Fruit fly (Drosophila melanogaster) whole organism, prepupa: ENCODE data around the gene CG31068.

Experiments used
- Blimp-1 ChIP-seq: fragments of 200-800 bp; sonication (Bioruptor generic); optimal IDR thresholded peaks from 3 replicates; lab custom pipeline; 2017; ENCODE audit warnings: missing biosample characterization, missing genetic modification characterization, mild to moderate bottlenecking, moderate library complexity, missing genetic modification reagents
- CG10631 ChIP-seq: fragments of 200-800 bp; sonication (Bioruptor generic); optimal IDR thresholded peaks from 2 replicates; lab custom pipeline; 2016; ENCODE audit warnings: missing biosample characterization, missing genetic modification characterization
- CG10669 ChIP-seq: fragments of 200-800 bp; sonication (Bioruptor generic); optimal IDR thresholded peaks from 3 replicates; lab custom pipeline; 2018; ENCODE audit warnings: missing biosample characterization, mild to moderate bottlenecking, missing genetic modification characterization, moderate library complexity
- CG11294 ChIP-seq: fragments of 200-800 bp; sonication (Bioruptor generic); IDR thresholded peaks from 2 replicates; pipeline ENCODE4 v1.3.6; 2022; ENCODE audit warnings: missing biosample characterization, missing genetic modification characterization
- CG11762 ChIP-seq: fragments of 200-800 bp; sonication (Bioruptor generic); optimal IDR thresholded peaks from 3 replicates; lab custom pipeline; 2016; ENCODE audit warnings: missing biosample characterization, missing genetic modification characterization; ENCODE audit not compliant: insufficient read depth
- CG15336 ChIP-seq: fragments of 200-800 bp; sonication (Bioruptor generic); IDR thresholded peaks from 2 replicates; pipeline ENCODE4 v1.3.6; 2022; ENCODE audit warnings: missing biosample characterization, missing genetic modification characterization
- CG16779 ChIP-seq: fragments of 200-800 bp; sonication (Bioruptor generic); optimal IDR thresholded peaks from 3 replicates; lab custom pipeline; 2017; ENCODE audit warnings: missing biosample characterization, mild to moderate bottlenecking, missing genetic modification characterization
- CG3032 ChIP-seq: fragments of 200-800 bp; optimal IDR thresholded peaks from 2 replicates; lab custom pipeline; 2019; ENCODE audit warnings: missing biosample characterization, mild to moderate bottlenecking, missing genetic modification characterization, moderate library complexity
- CG31627 ChIP-seq: fragments of 200-800 bp; sonication (Bioruptor generic); optimal IDR thresholded peaks from 3 replicates; lab custom pipeline; 2016; ENCODE audit warnings: missing biosample characterization, missing genetic modification characterization
- CG32006 ChIP-seq: fragments of 200-800 bp; sonication (Bioruptor generic); optimal IDR thresholded peaks from 3 replicates; lab custom pipeline; 2017; ENCODE audit warnings: missing biosample characterization, mild to moderate bottlenecking, missing genetic modification characterization
- CG34406 ChIP-seq: fragments of 200-800 bp; sonication (Bioruptor generic); optimal IDR thresholded peaks from 3 replicates; lab custom pipeline; 2016; ENCODE audit warnings: missing biosample characterization, missing genetic modification characterization
- CG3919 ChIP-seq: fragments of 200-800 bp; sonication (Bioruptor generic); optimal IDR thresholded peaks from 3 replicates; lab custom pipeline; 2016; ENCODE audit warnings: missing biosample characterization, missing genetic modification characterization
- CG4318 ChIP-seq: fragments of 200-800 bp; sonication (Bioruptor generic); optimal IDR thresholded peaks from 3 replicates; lab custom pipeline; 2017; ENCODE audit warnings: missing biosample characterization, mild to moderate bottlenecking, missing genetic modification characterization
- CG6276 ChIP-seq: fragments of 200-800 bp; sonication (Bioruptor generic); optimal IDR thresholded peaks from 2 replicates; lab custom pipeline; 2017; ENCODE audit warnings: missing biosample characterization, mild to moderate bottlenecking, missing genetic modification characterization
- CG6792 ChIP-seq: fragments of 200-800 bp; sonication (Bioruptor generic); optimal IDR thresholded peaks from 3 replicates; lab custom pipeline; 2016; ENCODE audit warnings: missing biosample characterization, missing genetic modification characterization
- CG6808 ChIP-seq: fragments of 200-800 bp; sonication (Bioruptor generic); optimal IDR thresholded peaks from 3 replicates; lab custom pipeline; 2017; ENCODE audit warnings: missing biosample characterization, missing genetic modification characterization, mild to moderate bottlenecking, moderate library complexity, missing genetic modification reagents
- CG7368 ChIP-seq: fragments of 200-800 bp; sonication (Bioruptor generic); optimal IDR thresholded peaks from 3 replicates; lab custom pipeline; 2016; ENCODE audit warnings: missing biosample characterization, missing genetic modification characterization
- CG8319 ChIP-seq: fragments of 200-800 bp; sonication (Bioruptor generic); optimal IDR thresholded peaks from 3 replicates; lab custom pipeline; 2016; ENCODE audit warnings: missing biosample characterization, missing genetic modification characterization
- CG8632 ChIP-seq: fragments of 200-800 bp; sonication (Bioruptor generic); optimal IDR thresholded peaks from 3 replicates; lab custom pipeline; 2016; ENCODE audit warnings: missing biosample characterization, missing genetic modification characterization
- CG9139 ChIP-seq: fragments of 200-800 bp; sonication (Bioruptor generic); optimal IDR thresholded peaks from 3 replicates; lab custom pipeline; 2017; ENCODE audit warnings: missing biosample characterization, mild to moderate bottlenecking, missing genetic modification characterization
- Eip78C ChIP-seq: fragments of 200-800 bp; sonication (Bioruptor generic); peaks from one replicate; lab custom pipeline; 2016; ENCODE audit warnings: missing biosample characterization, missing genetic modification characterization
- Eip93F ChIP-seq: fragments of 200-800 bp; sonication (Bioruptor generic); optimal IDR thresholded peaks from 2 replicates; lab custom pipeline; 2016; ENCODE audit warnings: missing biosample characterization, mild to moderate bottlenecking, missing genetic modification characterization
- Ets21C ChIP-seq: fragments of 200-800 bp; sonication (Bioruptor generic); optimal IDR thresholded peaks from 3 replicates; lab custom pipeline; 2016; ENCODE audit warnings: missing biosample characterization, missing genetic modification characterization
- Ets96B ChIP-seq: fragments of 200-800 bp; optimal IDR thresholded peaks from 2 replicates; lab custom pipeline; 2019; ENCODE audit warnings: missing biosample characterization, mild to moderate bottlenecking, missing genetic modification characterization, moderate library complexity
- Gug ChIP-seq: fragments of 200-800 bp; sonication (Bioruptor generic); IDR thresholded peaks from 2 replicates; pipeline ENCODE4 v1.3.6; 2022; ENCODE audit warnings: missing biosample characterization, missing genetic modification characterization
- Hr38 ChIP-seq: sonication (Bioruptor generic); optimal IDR thresholded peaks from 2 replicates; lab custom pipeline; 2016; ENCODE audit warnings: missing biosample characterization, missing genetic modification characterization
- Hr39 ChIP-seq: fragments of 200-800 bp; sonication (Bioruptor generic); optimal IDR thresholded peaks from 2 replicates; lab custom pipeline; 2016; ENCODE audit warnings: missing biosample characterization, missing genetic modification characterization
- Hr4 ChIP-seq: fragments of 200-800 bp; sonication (Bioruptor generic); optimal IDR thresholded peaks from 3 replicates; lab custom pipeline; 2016; ENCODE audit warnings: missing biosample characterization, missing genetic modification characterization
- Lpt ChIP-seq: fragments of 200-800 bp; sonication (Bioruptor generic); optimal IDR thresholded peaks from 3 replicates; lab custom pipeline; 2016; ENCODE audit warnings: missing biosample characterization, missing genetic modification characterization
- Met ChIP-seq: fragments of 200-800 bp; sonication (Bioruptor generic); optimal IDR thresholded peaks from 3 replicates; lab custom pipeline; 2016; ENCODE audit warnings: missing biosample characterization, missing genetic modification characterization
- Smox ChIP-seq: fragments of 200-800 bp; sonication (Bioruptor generic); optimal IDR thresholded peaks from 3 replicates; lab custom pipeline; 2016; ENCODE audit warnings: missing biosample characterization, missing genetic modification characterization
- Sox102F ChIP-seq: fragments of 200-800 bp; sonication (Bioruptor generic); optimal IDR thresholded peaks from 2 replicates; lab custom pipeline; 2016; ENCODE audit warnings: missing biosample characterization, mild to moderate bottlenecking, missing genetic modification characterization
- Sox14 ChIP-seq: fragments of 200-800 bp; sonication (Bioruptor generic); optimal IDR thresholded peaks from 3 replicates; lab custom pipeline; 2016; ENCODE audit warnings: missing biosample characterization, missing genetic modification characterization
- Sox15 ChIP-seq: fragments of 200-800 bp; sonication (Bioruptor generic); optimal IDR thresholded peaks from 3 replicates; lab custom pipeline; 2016; ENCODE audit warnings: missing biosample characterization, missing genetic modification characterization
- achi ChIP-seq: fragments of 200-800 bp; sonication (Bioruptor generic); optimal IDR thresholded peaks from 3 replicates; lab custom pipeline; 2016; ENCODE audit warnings: missing biosample characterization, missing genetic modification characterization
- acj6 ChIP-seq: fragments of 200-800 bp; sonication (Bioruptor generic); optimal IDR thresholded peaks from 3 replicates; lab custom pipeline; 2016; ENCODE audit warnings: missing biosample characterization, missing genetic modification characterization
- cyc ChIP-seq: fragments of 200-800 bp; sonication (Bioruptor generic); optimal IDR thresholded peaks from 3 replicates; lab custom pipeline; 2016; ENCODE audit warnings: missing biosample characterization, missing genetic modification characterization
- eg ChIP-seq: fragments of 200-800 bp; sonication (Bioruptor generic); IDR thresholded peaks from 3 replicates; pipeline ENCODE4 v1.3.6; 2022; ENCODE audit warnings: missing biosample characterization, missing genetic modification characterization
- fd59A ChIP-seq: fragments of 200-800 bp; sonication (Bioruptor generic); optimal IDR thresholded peaks from 2 replicates; lab custom pipeline; 2017; ENCODE audit warnings: missing biosample characterization, mild to moderate bottlenecking, missing genetic modification characterization, missing genetic modification reagents
- fkh ChIP-seq: fragments of 200-800 bp; sonication (Bioruptor generic); optimal IDR thresholded peaks from 3 replicates; lab custom pipeline; 2017; ENCODE audit warnings: missing biosample characterization, mild to moderate bottlenecking, missing genetic modification characterization, moderate library complexity
- net ChIP-seq: fragments of 200-800 bp; sonication (Bioruptor generic); optimal IDR thresholded peaks from 3 replicates; lab custom pipeline; 2016; ENCODE audit warnings: missing biosample characterization, missing genetic modification characterization
- ss ChIP-seq, 2 experiments: fragments of 200-800 bp; sonication (Bioruptor generic); optimal IDR thresholded peaks; 2 replicates in 1 of 2; 3 replicates in 1 of 2; lab custom pipeline; 2017 to 2018; ENCODE audit warnings: mild to moderate bottlenecking in 2 of 2, missing biosample characterization in 2 of 2, missing genetic modification characterization in 2 of 2, moderate library complexity in 1 of 2
- svp ChIP-seq: fragments of 200-800 bp; sonication (Bioruptor generic); peaks from one replicate; lab custom pipeline; 2016; ENCODE audit warnings: missing biosample characterization, missing genetic modification characterization
- topi ChIP-seq: fragments of 200-800 bp; sonication (Bioruptor generic); optimal IDR thresholded peaks from 3 replicates; lab custom pipeline; 2016; ENCODE audit warnings: missing biosample characterization, missing genetic modification characterization

The CG31068 gene

DNA sequence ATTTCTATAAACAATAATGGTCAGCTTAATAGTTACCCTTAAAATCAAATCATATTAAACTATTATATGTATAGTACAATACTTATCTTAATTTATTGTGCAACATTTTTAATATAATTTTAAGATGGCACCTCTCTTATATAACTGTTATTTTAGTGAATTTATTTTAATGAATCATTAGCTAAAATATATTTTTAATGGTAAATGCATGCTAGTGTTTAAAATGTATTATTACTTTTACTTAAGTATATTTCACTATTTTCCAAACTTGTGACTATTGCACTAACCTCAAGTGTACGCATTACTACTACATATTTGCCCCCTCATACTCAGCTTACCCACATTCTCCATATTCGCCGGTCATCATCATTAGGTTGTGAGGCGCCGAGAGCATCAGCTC is 12.8 kb downstream of the CG31068 start (continued):
- TF ChIP-seq Smox (GFP tag; lab: Kevin White, UChicago) (no peak), fkh (GFP tag; lab: Kevin White, UChicago) (no peak), net (GFP tag; lab: Kevin White, UChicago) (peak; percentile 65), CG3032 (tag; lab: Kevin White, UChicago) (peak; percentile 82), CG4318 (no peak), CG11294 (peak; percentile 12; the same call in 1 of the 2 replicates), CG31627 (no peak), CG10631 (GFP tag; lab: Kevin White, UChicago) (peak; percentile 62), Eip93F (GFP tag; lab: Kevin White, UChicago) (no peak), Ets96B (peak; percentile 82), CG8319 (no peak), Lpt (peak; percentile 31), CG32006 (GFP tag; lab: Kevin White, UChicago) (peak; percentile 75), CG7368 (peak; percentile 15), CG10669 (GFP tag; lab: Kevin White, UChicago) (peak; percentile 48)

DNA sequence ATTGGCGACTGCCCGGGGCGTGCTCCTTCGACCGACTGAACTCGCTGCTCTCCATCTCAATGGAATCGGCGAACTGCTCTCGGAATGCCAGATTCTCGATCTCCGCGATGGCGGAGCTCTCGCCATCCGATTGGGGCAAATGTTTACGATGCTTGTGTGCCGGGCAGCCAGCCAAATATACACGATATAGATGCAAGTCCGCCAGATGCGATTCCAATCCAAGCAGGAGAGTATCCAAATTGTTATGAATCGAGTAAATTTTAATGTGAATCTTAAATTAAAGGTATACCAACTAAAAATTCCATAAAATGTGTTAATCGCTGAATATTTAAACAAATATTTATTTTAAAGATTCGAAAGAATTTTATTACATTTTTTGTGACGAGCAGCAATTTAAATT is 14.4 kb downstream of the CG31068 start, which contains the start of gene CG5984:
Gene CG5984 (minus strand): TSS at position 101 of the 400 bp plus-strand sequence.
- TF ChIP-seq Hr39 (GFP tag; lab: Kevin White, UChicago) (no peak), svp (peak; percentile 17)
- TF ChIP-seq, all 60 proteins: peak for 1

DNA sequence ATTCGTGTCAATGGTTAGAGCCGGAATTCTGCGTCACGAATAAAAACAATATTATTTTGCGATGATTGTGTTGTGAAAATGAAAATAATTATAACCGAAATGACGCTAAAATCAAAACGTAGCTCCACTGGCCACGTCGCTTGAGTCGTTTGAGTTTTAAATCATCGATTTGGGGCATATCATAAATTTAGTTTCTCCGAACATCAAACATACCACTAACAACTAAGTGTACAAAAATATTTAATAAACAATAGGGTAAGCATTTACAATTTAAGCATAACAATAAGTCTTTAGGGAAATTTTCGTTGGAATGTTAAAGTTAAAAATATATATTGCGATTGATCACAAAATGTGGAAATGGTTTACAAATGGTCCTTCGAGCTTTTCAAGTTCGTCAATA is 17.4 kb downstream of the CG31068 start, which contains the start of the genes TTLL6B and TfIIA-L:
Gene TTLL6B (minus strand): TSS at position 101 of the 400 bp plus-strand sequence.
Gene TfIIA-L (plus strand): TSS at position 206 of the 400 bp plus-strand sequence.
- TF ChIP-seq CG3919 (GFP tag; lab: Kevin White, UChicago) = no peak
- TF ChIP-seq Met (GFP tag; lab: Kevin White, UChicago) = no peak
- TF ChIP-seq CG6808 = no peak

DNA sequence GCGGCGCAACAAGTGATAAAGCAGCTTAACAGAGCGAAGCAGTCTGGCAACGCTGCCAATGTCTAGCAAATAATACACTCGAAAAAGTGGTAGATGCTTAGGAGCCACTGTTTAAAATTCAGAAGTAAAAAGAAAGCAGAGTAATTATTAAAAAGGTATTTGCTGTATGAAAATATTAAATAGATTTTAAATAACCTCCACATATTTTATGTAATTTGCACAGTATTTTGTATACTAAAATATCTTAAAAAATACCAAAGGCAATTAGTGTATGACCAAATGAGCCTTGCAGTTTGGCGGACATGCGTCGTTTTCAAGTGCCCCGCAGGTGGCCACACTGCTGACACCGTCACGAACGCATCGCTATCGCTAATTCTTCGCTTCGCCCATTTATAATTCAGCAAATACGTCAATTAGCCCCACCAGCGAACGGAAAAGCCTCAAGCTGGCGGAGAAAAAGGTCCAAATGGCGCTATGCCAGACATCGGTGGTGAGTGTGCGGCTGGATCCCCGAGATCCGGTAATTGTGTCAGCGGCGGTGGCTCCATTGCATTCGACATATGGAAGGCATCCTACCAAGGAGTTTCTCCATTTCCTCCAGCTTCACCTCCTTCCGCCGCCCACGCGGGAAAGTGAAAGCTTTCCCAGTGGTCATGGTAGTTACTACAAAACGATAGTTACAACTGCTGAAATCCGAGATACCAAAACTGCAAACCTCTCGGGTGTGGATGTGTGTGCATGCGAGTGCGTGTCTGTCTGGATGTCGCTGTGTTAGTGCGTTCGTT is 19.8 kb downstream of the CG31068 start, which contains the start of gene pll:
Gene pll (minus strand): TSS at position 47 of the 785 bp plus-strand sequence.
- peak; percentile 69 for TF ChIP-seq CG34406 (GFP tag; lab: Kevin White, UChicago)
- peak; percentile 61 for TF ChIP-seq Sox15 (GFP tag; lab: Kevin White, UChicago)
- TF ChIP-seq CG10669 (GFP tag; lab: Kevin White, UChicago) = peak; percentile 65
- no peak for TF ChIP-seq Hr38 (GFP tag; lab: Kevin White, UChicago)
- TF ChIP-seq Met (GFP tag; lab: Kevin White, UChicago) = no peak
- TF ChIP-seq CG16779 (tag; lab: Kevin White, UChicago) = no peak
- no peak for TF ChIP-seq CG10631 (GFP tag; lab: Kevin White, UChicago)
- peak; percentile 96 for TF ChIP-seq eg (GFP tag; lab: Robert Waterston, UW)
- peak; percentile 82 for TF ChIP-seq cyc (GFP tag; lab: Kevin White, UChicago)
- peak; percentile 80 for TF ChIP-seq CG15336 (GFP tag; lab: Robert Waterston, UW)
- no peak for TF ChIP-seq CG32006 (GFP tag; lab: Kevin White, UChicago)
- TF ChIP-seq Hr4 (GFP tag; lab: Kevin White, UChicago) = no peak
- TF ChIP-seq Blimp-1 (GFP tag; lab: Kevin White, UChicago) = peak; percentile 36
- peak; percentile 57 for TF ChIP-seq CG11762 (GFP tag; lab: Kevin White, UChicago)
- peak; percentile 86 for TF ChIP-seq acj6 (GFP tag; lab: Kevin White, UChicago)
- peak; percentile 74 for TF ChIP-seq Gug (GFP tag; lab: Robert Waterston, UW)
- TF ChIP-seq Ets21C (GFP tag; lab: Kevin White, UChicago) = no peak
- TF ChIP-seq Eip93F (GFP tag; lab: Kevin White, UChicago) = peak; percentile 58
- TF ChIP-seq net (GFP tag; lab: Kevin White, UChicago) = peak; percentile 64
- TF ChIP-seq fd59A = peak; percentile 40
- no peak for TF ChIP-seq CG4318
- peak; percentile 89 for TF ChIP-seq CG3919 (GFP tag; lab: Kevin White, UChicago)
- TF ChIP-seq CG9139 (GFP tag; lab: Kevin White, UChicago) = no peak
- no peak for TF ChIP-seq CG6276 (GFP tag; lab: Kevin White, UChicago)
- no peak for TF ChIP-seq ss (GFP tag; optimal IDR thresholded peaks at IDR 0.05; lab: Kevin White, UChicago)
- TF ChIP-seq Sox14 (GFP tag; lab: Kevin White, UChicago) = peak; percentile 83
- TF ChIP-seq Sox102F (GFP tag; lab: Kevin White, UChicago) = no peak
- TF ChIP-seq achi (GFP tag; lab: Kevin White, UChicago) = no peak
- no peak for TF ChIP-seq CG8319
- peak; percentile 92 for TF ChIP-seq Eip78C (GFP tag; lab: Kevin White, UChicago)
- TF ChIP-seq CG8632 (GFP tag; lab: Kevin White, UChicago) = peak; percentile 68
- peak; percentile 73 for TF ChIP-seq topi
- peak; percentile 75 for TF ChIP-seq CG6792 (GFP tag; lab: Kevin White, UChicago)
